Worm (Caenorhabditis elegans) whole organism, early embryonic: ENCODE data around the gene lin-25.

Experiments used
- B0310.2 ChIP-seq: sonication (generic microtip); optimal IDR thresholded peaks from 2 replicates; lab custom pipeline; 2016; ENCODE audit warnings: mild to moderate bottlenecking, missing genetic modification characterization, missing compliant biosample characterization
- F13C5.2 ChIP-seq: sonication (generic microtip); optimal IDR thresholded peaks from 2 replicates; lab custom pipeline; 2017; ENCODE audit warnings: mild to moderate bottlenecking, missing genetic modification characterization, inconsistent platforms, missing compliant biosample characterization
- aly-1 ChIP-seq: sonication (generic microtip); optimal IDR thresholded peaks from 2 replicates; lab custom pipeline; 2016; ENCODE audit warnings: missing genetic modification characterization, missing compliant biosample characterization
- ama-1 ChIP-seq: fragments of 150-350 bp; optimal IDR thresholded peaks from 2 replicates; lab custom pipeline; 2014
- ceh-13 ChIP-seq: fragments of 200-800 bp; sonication (Bioruptor generic); optimal IDR thresholded peaks from 2 replicates; lab custom pipeline; 2018; ENCODE audit warnings: mild to moderate bottlenecking, missing genetic modification characterization, missing compliant biosample characterization
- ceh-36 ChIP-seq: sonication (generic microtip); optimal IDR thresholded peaks from 2 replicates; lab custom pipeline; 2016; ENCODE audit warnings: missing genetic modification characterization, inconsistent platforms, missing compliant biosample characterization
- ets-7 ChIP-seq: sonication (generic microtip); optimal IDR thresholded peaks from 2 replicates; lab custom pipeline; 2016; ENCODE audit warnings: missing genotype, missing genetic modification characterization, missing compliant biosample characterization
- flt-1 ChIP-seq: fragments of 200-800 bp; sonication (Bioruptor generic); IDR thresholded peaks from 2 replicates; pipeline ENCODE4 v1.3.6; 2022; ENCODE audit warnings: missing genetic modification characterization, missing compliant biosample characterization
- hmbx-1 ChIP-seq: sonication (generic microtip); optimal IDR thresholded peaks from 2 replicates; lab custom pipeline; 2016; ENCODE audit warnings: mild to moderate bottlenecking, missing genetic modification characterization, missing compliant biosample characterization
- hmg-4 ChIP-seq: fragments of 200-800 bp; sonication (Bioruptor generic); optimal IDR thresholded peaks from 2 replicates; lab custom pipeline; 2018; ENCODE audit warnings: mild to moderate bottlenecking, missing genetic modification characterization, missing compliant biosample characterization
- hnd-1 ChIP-seq: sonication (generic microtip); optimal IDR thresholded peaks from 2 replicates; lab custom pipeline; 2016; ENCODE audit warnings: missing genetic modification characterization, missing compliant biosample characterization
- pes-1 ChIP-seq: fragments of 200-800 bp; sonication (Bioruptor generic); IDR thresholded peaks from 2 replicates; pipeline ENCODE4 v1.3.6; 2022; ENCODE audit warnings: missing genetic modification reagents, missing genetic modification characterization, missing compliant biosample characterization
- scrt-1 ChIP-seq: fragments of 200-800 bp; sonication (Bioruptor generic); IDR thresholded peaks from 2 replicates; pipeline ENCODE4 v1.3.6; 2022; ENCODE audit warnings: missing genetic modification characterization, missing compliant biosample characterization
- sea-1 ChIP-seq: fragments of 200-800 bp; sonication (Bioruptor generic); conservative IDR thresholded peaks from 2 replicates; pipeline ENCODE4 v1.3.6; 2022; ENCODE audit warnings: missing genetic modification characterization, missing compliant biosample characterization
- tbx-11 ChIP-seq: fragments of 200-800 bp; sonication (Bioruptor generic); IDR thresholded peaks from 2 replicates; pipeline ENCODE4 v1.3.6; 2022; ENCODE audit warnings: missing genetic modification characterization, missing compliant biosample characterization
- tbx-37 ChIP-seq: fragments of 200-800 bp; sonication (Bioruptor generic); conservative IDR thresholded peaks from 2 replicates; pipeline ENCODE4 v1.3.6; 2022; ENCODE audit warnings: missing genetic modification reagents, missing genetic modification characterization, missing compliant biosample characterization
- tra-4 ChIP-seq: sonication (generic microtip); optimal IDR thresholded peaks from 2 replicates; lab custom pipeline; 2017; ENCODE audit warnings: missing genetic modification characterization, missing compliant biosample characterization

The lin-25 gene

DNA sequence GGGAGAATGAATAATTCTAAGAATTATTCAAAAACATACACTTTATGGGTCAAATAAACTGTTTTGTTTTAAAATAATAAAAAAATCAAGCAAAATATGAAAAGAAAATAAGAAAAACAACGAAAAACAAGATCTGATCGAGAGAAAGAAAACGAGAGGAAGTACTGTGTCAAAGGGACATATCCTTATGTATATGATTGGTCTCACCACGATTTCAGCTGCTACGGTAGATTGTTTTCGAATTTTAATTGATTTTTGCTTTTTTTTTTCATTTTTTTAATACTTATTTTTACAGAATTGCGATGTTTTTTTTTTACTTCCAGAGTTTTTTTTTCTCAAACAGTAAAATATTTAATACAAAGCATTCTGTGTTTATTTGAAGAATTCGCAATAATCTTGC lies 47.1 kb downstream of the lin-25 start:
- TF ChIP-seq ama-1 (lab: Kevin White, UChicago) (no peak), F13C5.2 (tag; lab: Kevin White, UChicago) (no peak), ceh-36 (no peak), sea-1 (GFP tag; lab: Robert Waterston, UW) (no peak), hmg-4 (GFP tag; lab: Kevin White, UChicago) (no peak), pes-1 (GFP tag; lab: Robert Waterston, UW) (no peak), ceh-13 (GFP tag; lab: Kevin White, UChicago) (no peak), flt-1 (GFP tag; lab: Robert Waterston, UW) (no peak), tbx-11 (GFP tag; lab: Robert Waterston, UW) (no peak), aly-1 (tag; lab: Kevin White, UChicago) (no peak), hmbx-1 (tag; lab: Kevin White, UChicago) (no peak)

ce11 chrV:12697364-12697901 lies 47.7 kb downstream of the lin-25 start, which contains the start of gene istr-1:
TSS of gene istr-1 (plus strand) at chrV:12697858.
- TF ChIP-seq F13C5.2 (tag; lab: Kevin White, UChicago) (no peak), sea-1 (GFP tag; lab: Robert Waterston, UW) (no peak), ceh-13 (GFP tag; lab: Kevin White, UChicago) (no peak), hmbx-1 (tag; lab: Kevin White, UChicago) (no peak), scrt-1 (GFP tag; lab: Robert Waterston, UW) (no peak), hmg-4 (GFP tag; lab: Kevin White, UChicago) (no peak)

- TF ChIP-seq B0310.2 (tag; lab: Kevin White, UChicago) (no peak), tbx-11 (GFP tag; lab: Robert Waterston, UW) (no peak), aly-1 (tag; lab: Kevin White, UChicago) (no peak), ceh-13 (GFP tag; lab: Kevin White, UChicago) (no peak), F13C5.2 (tag; lab: Kevin White, UChicago) (no peak), hnd-1 (no peak), ama-1 (lab: Kevin White, UChicago) (no peak), hmbx-1 (tag; lab: Kevin White, UChicago) (no peak), flt-1 (GFP tag; lab: Robert Waterston, UW) (no peak), sea-1 (GFP tag; lab: Robert Waterston, UW) (no peak), tbx-37 (GFP tag; lab: Robert Waterston, UW) (no peak), scrt-1 (GFP tag; lab: Robert Waterston, UW) (no peak), ets-7 (no peak), ceh-36 (no peak), hmg-4 (GFP tag; lab: Kevin White, UChicago) (no peak)
Measured at ce11 chrV:12701613-12702012, 51.9 kb downstream of the lin-25 start.

DNA sequence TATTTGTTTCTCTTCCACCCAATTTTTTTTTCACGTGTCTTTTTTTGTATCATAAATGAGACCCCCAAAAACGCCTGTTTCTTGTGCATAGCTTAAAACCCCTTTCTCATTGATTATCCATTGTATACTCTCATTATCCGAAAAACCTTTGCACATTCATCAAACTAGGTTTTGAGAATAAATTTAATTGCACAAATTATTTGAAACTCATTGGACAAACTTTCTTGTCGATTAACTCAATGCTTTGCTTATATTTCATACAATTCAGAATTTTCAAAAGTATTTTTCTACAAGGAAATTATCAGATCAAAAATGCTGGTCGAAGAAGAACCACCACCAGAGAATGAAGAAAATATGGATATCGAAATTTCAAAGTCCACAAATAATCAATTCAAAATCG lies 54.4 kb downstream of the lin-25 start, which contains the start of gene R11D1.1:
TSS of gene R11D1.1 (plus strand) at position 301 of the 400 bp plus-strand sequence.
- TF ChIP-seq aly-1 (tag; lab: Kevin White, UChicago) (no peak), hmg-4 (GFP tag; lab: Kevin White, UChicago) (no peak), pes-1 (GFP tag; lab: Robert Waterston, UW) (no peak), ets-7 (no peak), ceh-36 (no peak), B0310.2 (tag; lab: Kevin White, UChicago) (no peak), hmbx-1 (tag; lab: Kevin White, UChicago) (no peak), ama-1 (lab: Kevin White, UChicago) (no peak), tra-4 (tag; lab: Kevin White, UChicago) (no peak), tbx-37 (GFP tag; lab: Robert Waterston, UW) (no peak), hnd-1 (no peak)

DNA sequence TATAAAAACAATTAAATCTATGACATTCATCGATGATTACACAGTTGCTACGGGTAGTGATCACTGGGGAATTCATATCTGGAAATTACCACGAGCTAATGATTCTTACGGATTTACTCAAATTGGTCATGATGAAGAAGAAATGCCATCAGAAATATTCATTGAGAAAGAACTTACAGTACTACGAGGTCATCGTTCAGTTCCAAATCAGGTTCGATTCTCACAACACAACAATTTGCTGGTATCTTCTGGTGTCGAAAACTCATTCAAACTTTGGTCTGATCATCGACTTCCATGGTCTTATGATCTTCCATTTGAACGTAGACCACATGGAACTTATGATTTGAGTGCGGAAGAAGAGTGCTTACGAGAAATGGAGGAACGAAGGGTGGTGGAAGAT lies 56.8 kb downstream of the lin-25 start:
- TF ChIP-seq flt-1 (GFP tag; lab: Robert Waterston, UW) = no peak
- TF ChIP-seq tbx-11 (GFP tag; lab: Robert Waterston, UW) = no peak
- no peak for TF ChIP-seq tbx-37 (GFP tag; lab: Robert Waterston, UW)
- no peak for TF ChIP-seq hmbx-1 (tag; lab: Kevin White, UChicago)
- TF ChIP-seq F13C5.2 (tag; lab: Kevin White, UChicago) = no peak

DNA sequence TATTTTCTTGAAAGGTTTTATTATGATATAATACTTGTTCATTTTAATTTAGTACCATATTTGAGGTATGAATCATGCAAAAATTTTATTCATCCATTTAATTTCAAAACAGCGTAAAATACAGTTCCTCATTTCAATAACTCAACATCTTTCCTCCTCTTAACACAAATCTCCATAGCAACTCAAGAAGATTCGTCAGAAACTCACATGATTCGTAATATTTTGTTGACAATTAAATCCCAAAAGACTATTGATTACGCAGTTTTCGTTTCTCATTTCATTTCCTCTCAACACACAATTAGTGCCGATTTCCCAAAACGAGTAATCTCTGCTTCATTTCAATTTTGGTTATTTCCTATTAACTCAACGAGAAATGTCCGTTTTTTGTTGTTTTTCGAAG lies 58.6 kb downstream of the lin-25 start, which contains the start of gene R11D1.2:
TSS of gene R11D1.2 (plus strand) at position 301 of the 400 bp plus-strand sequence.
- no peak for TF ChIP-seq ceh-36
- no peak for TF ChIP-seq tbx-11 (GFP tag; lab: Robert Waterston, UW)
